Fruit fly (Drosophila melanogaster): ENCODE measurements around the gene RecQ5.
A peak's percentile ranks its signal among the peaks of the same experiment; 100 is the strongest.

Gene RecQ5

dm6 chr3L:14665802-14666351, 34.0 kb upstream of the RecQ5 start (continued):
- peak; percentile 71 for TF ChIP-seq dimm (GFP tag; IDR thresholded peaks at IDR 0.05)
- no peak for TF ChIP-seq HLHmδ (GFP tag; optimal IDR thresholded peaks at IDR 0.05)
- peak; percentile 88 for TF ChIP-seq CG1647 (GFP tag; optimal IDR thresholded peaks at IDR 0.05)
- TF ChIP-seq pb (GFP tag; optimal IDR thresholded peaks at IDR 0.05), result peak; percentile 76
- TF ChIP-seq seq (GFP tag; IDR thresholded peaks at IDR 0.05), result peak; percentile 83
- TF ChIP-seq Dll (GFP tag; IDR thresholded peaks at IDR 0.05; ENCODE audit: partially characterized antibody), result no peak
- peak; percentile 2 for TF ChIP-seq luna (GFP tag; optimal IDR thresholded peaks at IDR 0.05)
- TF ChIP-seq CG2199 (GFP tag; IDR thresholded peaks at IDR 0.05), result peak; percentile 80; the same call in 2 of the 3 replicates
- peak; percentile 92 for TF ChIP-seq CG17359 (tag; optimal IDR thresholded peaks at IDR 0.05)
- TF ChIP-seq CG10321 (GFP tag; IDR thresholded peaks at IDR 0.05), result no peak
- peak; percentile 60 for TF ChIP-seq CG34376 (GFP tag; optimal IDR thresholded peaks at IDR 0.05)
- TF ChIP-seq CG13775 (GFP tag; optimal IDR thresholded peaks at IDR 0.05), result peak; percentile 83
- peak; percentile 80 for TF ChIP-seq ind (GFP tag; optimal IDR thresholded peaks at IDR 0.05)
- peak; percentile 72 for TF ChIP-seq CG13296 (GFP tag; optimal IDR thresholded peaks at IDR 0.05)
- TF ChIP-seq ato (GFP tag; IDR thresholded peaks at IDR 0.05; ENCODE audit: partially characterized antibody), result no peak
- peak in 1 of 3 experiments; percentile 60 for TF ChIP-seq Stat92E (GFP tag; optimal IDR thresholded peaks at IDR 0.05)
- peak; percentile 89 for TF ChIP-seq Dad (GFP tag; optimal IDR thresholded peaks at IDR 0.05)
- no peak for TF ChIP-seq gfzf (GFP tag; optimal IDR thresholded peaks at IDR 0.05)
- TF ChIP-seq sc (optimal IDR thresholded peaks at IDR 0.05), result no peak
- peak; percentile 83 for TF ChIP-seq sc (GFP tag; optimal IDR thresholded peaks at IDR 0.05)
- peak; percentile 90 for TF ChIP-seq PHDP (tag; optimal IDR thresholded peaks at IDR 0.05)
- peak; percentile 48; the same call in 2 of the 3 replicates for TF ChIP-seq CG7357 (GFP tag; IDR thresholded peaks at IDR 0.05)
- TF ChIP-seq CG32767 (GFP tag; IDR thresholded peaks at IDR 0.05), result peak; percentile 71
- peak; percentile 85 for TF ChIP-seq Ssrp (tag; optimal IDR thresholded peaks at IDR 0.05)
- peak; percentile 83 for TF ChIP-seq jumu (GFP tag; optimal IDR thresholded peaks at IDR 0.05)
- peak; percentile 83 for TF ChIP-seq org-1 (GFP tag; optimal IDR thresholded peaks at IDR 0.05)
- peak; percentile 71 for TF ChIP-seq CG2889 (GFP tag; IDR thresholded peaks at IDR 0.05)
- TF ChIP-seq CG30431 (GFP tag; optimal IDR thresholded peaks at IDR 0.05), result peak; percentile 82
- peak; percentile 78 for TF ChIP-seq twi (tag; optimal IDR thresholded peaks at IDR 0.05)
- no peak for TF ChIP-seq h (optimal IDR thresholded peaks at IDR 0.05)
- TF ChIP-seq disco-r (GFP tag; optimal IDR thresholded peaks at IDR 0.05), result peak; percentile 79
- peak; percentile 66 for TF ChIP-seq CG3838 (GFP tag; optimal IDR thresholded peaks at IDR 0.05)
- peak; percentile 93 for TF ChIP-seq CG17829 (tag; optimal IDR thresholded peaks at IDR 0.05)
- peak; percentile 80 for TF ChIP-seq CG4404 (GFP tag; IDR thresholded peaks at IDR 0.05)
- TF ChIP-seq Blimp-1 (GFP tag; optimal IDR thresholded peaks at IDR 0.05), result peak; percentile 91
- TF ChIP-seq run (tag; optimal IDR thresholded peaks at IDR 0.05), result peak; percentile 84
- peak; percentile 78 for TF ChIP-seq Lhr (GFP tag; optimal IDR thresholded peaks at IDR 0.05)
- TF ChIP-seq CG7745 (tag; optimal IDR thresholded peaks at IDR 0.05), result peak; percentile 26
- TF ChIP-seq jigr1 (GFP tag; IDR thresholded peaks at IDR 0.05), result peak; percentile 65; the same call in 1 of the 3 replicates
- TF ChIP-seq BtbVII (GFP tag; optimal IDR thresholded peaks at IDR 0.05), result peak; percentile 80
- peak; percentile 88 for TF ChIP-seq CG12659 (GFP tag; optimal IDR thresholded peaks at IDR 0.05)
- TF ChIP-seq bcd (GFP tag; optimal IDR thresholded peaks at IDR 0.05), result peak; percentile 88
- TF ChIP-seq Hr78 (GFP tag; optimal IDR thresholded peaks at IDR 0.05), result peak in 1 of 2 experiments; percentile 77
- TF ChIP-seq CG3163 (GFP tag; optimal IDR thresholded peaks at IDR 0.05), result peak; percentile 64
- TF ChIP-seq slou (GFP tag; optimal IDR thresholded peaks at IDR 0.05), result peak; percentile 80
- TF ChIP-seq Sox102F (GFP tag; optimal IDR thresholded peaks at IDR 0.05), result peak; percentile 91
- TF ChIP-seq trh (GFP tag; optimal IDR thresholded peaks at IDR 0.05), result peak; percentile 79
- TF ChIP-seq CG16813 (GFP tag; IDR thresholded peaks at IDR 0.05; ENCODE audit: partially characterized antibody), result no peak
- TF ChIP-seq Trl (optimal IDR thresholded peaks at IDR 0.05), result no peak
- peak; percentile 89 for TF ChIP-seq Trl (GFP tag; optimal IDR thresholded peaks at IDR 0.05)
